Worm (Caenorhabditis elegans): ENCODE measurements around the gene olrn-1.

olrn-1 gene

ce11 chrX:15544671-15545070, 7.2 kb downstream of the olrn-1 start:
- no peak for TF ChIP-seq elt-3 (tag; optimal IDR thresholded peaks at IDR 0.05)
- TF ChIP-seq ztf-11 (tag; optimal IDR thresholded peaks at IDR 0.05), result no peak
- no peak for TF ChIP-seq nhr-237 (tag; optimal IDR thresholded peaks at IDR 0.05)
- no peak for TF ChIP-seq nhr-20 (tag; optimal IDR thresholded peaks at IDR 0.05)
- no peak for TF ChIP-seq sup-37 (GFP tag; optimal IDR thresholded peaks at IDR 0.05)
- TF ChIP-seq egl-13 (tag; optimal IDR thresholded peaks at IDR 0.05), result no peak
- no peak for TF ChIP-seq ztf-4 (tag; optimal IDR thresholded peaks at IDR 0.05)
- TF ChIP-seq ceh-8 (GFP tag; optimal IDR thresholded peaks at IDR 0.05), result no peak
- no peak for TF ChIP-seq rnt-1 (tag; optimal IDR thresholded peaks at IDR 0.05)
- no peak for TF ChIP-seq sox-4 (tag; optimal IDR thresholded peaks at IDR 0.05)
- peak in 1 of 2 experiments; percentile 1 for TF ChIP-seq lin-35 (GFP tag; optimal IDR thresholded peaks at IDR 0.05)
- peak; percentile 60 for TF ChIP-seq elt-2 (tag; optimal IDR thresholded peaks at IDR 0.05)
- TF ChIP-seq lir-3 (tag; optimal IDR thresholded peaks at IDR 0.05; ENCODE audit: poor library complexity), result no peak
- TF ChIP-seq C04F5.9 (tag; optimal IDR thresholded peaks at IDR 0.05), result no peak
- TF ChIP-seq blmp-1 (tag; optimal IDR thresholded peaks at IDR 0.05), result no peak
- TF ChIP-seq swsn-7 (tag; optimal IDR thresholded peaks at IDR 0.05), result no peak
- no peak for TF ChIP-seq ces-1 (GFP tag; optimal IDR thresholded peaks at IDR 0.05)
- TF ChIP-seq nhr-71 (tag; optimal IDR thresholded peaks at IDR 0.05), result peak; percentile 9

ce11 chrX:15545485-15545884, 8.0 kb downstream of the olrn-1 start:
- TF ChIP-seq tbx-2 (tag; optimal IDR thresholded peaks at IDR 0.05) (peak; percentile 27), nhr-71 (tag; optimal IDR thresholded peaks at IDR 0.05) (peak; percentile 10), zip-4 (GFP tag; optimal IDR thresholded peaks at IDR 0.05) (no peak), mef-2 (tag; optimal IDR thresholded peaks at IDR 0.05) (no peak), hpl-2 (GFP tag; optimal IDR thresholded peaks at IDR 0.05) (no peak), egl-13 (tag; optimal IDR thresholded peaks at IDR 0.05) (no peak), lin-14 (GFP tag; optimal IDR thresholded peaks at IDR 0.05) (peak; percentile 31), ceh-82 (tag; optimal IDR thresholded peaks at IDR 0.05) (peak in 1 of 3 experiments; percentile 1), fkh-8 (tag; optimal IDR thresholded peaks at IDR 0.05) (peak; percentile 18), ets-5 (GFP tag; IDR thresholded peaks at IDR 0.05) (no peak), zag-1 (tag; optimal IDR thresholded peaks at IDR 0.05) (no peak)

DNA sequence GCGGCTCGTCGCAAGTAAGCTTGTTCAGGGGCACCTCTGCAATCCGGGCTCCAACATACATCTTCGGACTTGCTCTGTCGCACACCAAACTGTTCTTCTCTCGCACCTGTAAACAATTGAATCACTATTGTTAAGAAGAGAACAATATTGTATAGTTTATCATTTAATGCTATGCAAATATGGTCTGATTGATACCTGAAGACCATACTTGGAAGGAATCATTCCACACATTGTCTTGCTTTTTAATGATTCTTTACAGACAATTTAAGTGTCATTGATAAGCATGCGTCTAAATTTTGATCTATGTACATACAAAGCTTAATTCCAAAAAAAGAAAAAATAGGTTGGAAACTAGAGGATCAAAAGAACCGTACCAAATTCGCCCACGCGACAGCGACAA, 9.5 kb downstream of the olrn-1 start:
- TF ChIP-seq dsc-1 (tag; optimal IDR thresholded peaks at IDR 0.05) (no peak), ets-5 (GFP tag; IDR thresholded peaks at IDR 0.05) (no peak), nhr-85 (tag) (peak; percentile 29), efl-1 (optimal IDR thresholded peaks at IDR 0.05) (no peak), efl-1 (GFP tag; optimal IDR thresholded peaks at IDR 0.05 in 1 of 2) (peak in 1 of 2 experiments; percentile 84), elt-2 (tag; optimal IDR thresholded peaks at IDR 0.05) (peak; percentile 1), ceh-63 (GFP tag; optimal IDR thresholded peaks at IDR 0.05) (no peak)

DNA sequence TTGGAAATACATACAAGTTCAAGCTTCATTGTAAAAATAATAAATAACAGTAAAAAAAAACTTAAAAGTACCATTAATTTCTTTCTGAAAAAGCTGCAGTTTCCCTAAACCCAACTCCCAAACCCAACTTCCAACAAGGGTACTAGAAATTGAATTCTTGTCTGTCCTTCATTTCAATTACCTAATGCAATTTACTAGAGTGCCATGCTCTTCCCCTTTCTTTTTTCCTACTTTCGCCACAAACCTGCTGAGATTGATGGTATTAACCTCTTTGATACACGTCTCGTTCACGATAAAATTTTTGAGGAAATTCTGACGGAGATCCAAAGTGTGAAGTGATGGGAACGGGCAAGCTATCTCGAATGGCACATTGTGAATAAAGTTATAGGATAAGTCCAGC, 10.4 kb downstream of the olrn-1 start:
- no peak for TF ChIP-seq efl-3 (GFP tag; optimal IDR thresholded peaks at IDR 0.05)
- no peak for TF ChIP-seq fkh-8 (tag; optimal IDR thresholded peaks at IDR 0.05)
- TF ChIP-seq alr-1 (tag; optimal IDR thresholded peaks at IDR 0.05; ENCODE audit: borderline replicate concordance), result no peak
- no peak for TF ChIP-seq mep-1 (tag; optimal IDR thresholded peaks at IDR 0.05)
- TF ChIP-seq aly-2 (tag; optimal IDR thresholded peaks at IDR 0.05), result no peak
- TF ChIP-seq lin-35 (GFP tag; optimal IDR thresholded peaks at IDR 0.05), result no peak
- no peak for TF ChIP-seq tlp-1 (tag; optimal IDR thresholded peaks at IDR 0.05)
- peak; percentile 44 for TF ChIP-seq lin-14 (GFP tag; optimal IDR thresholded peaks at IDR 0.05)
- no peak for TF ChIP-seq lsy-2 (tag; optimal IDR thresholded peaks at IDR 0.05)
- TF ChIP-seq nhr-76 (tag; optimal IDR thresholded peaks at IDR 0.05), result no peak
- TF ChIP-seq tbx-2 (tag; optimal IDR thresholded peaks at IDR 0.05), result peak; percentile 28
- TF ChIP-seq hlh-17 (GFP tag; optimal IDR thresholded peaks at IDR 0.05; ENCODE audit: borderline replicate concordance), result no peak
- no peak for TF ChIP-seq C16A3.4 (tag; optimal IDR thresholded peaks at IDR 0.05)
- no peak for TF ChIP-seq xbp-1 (tag; optimal IDR thresholded peaks at IDR 0.05)
- no peak for TF ChIP-seq ceh-90 (tag; optimal IDR thresholded peaks at IDR 0.05)
- TF ChIP-seq dsc-1 (tag; optimal IDR thresholded peaks at IDR 0.05), result no peak
